Worm (Caenorhabditis elegans) whole organism, L2 larva: Measurements from ENCODE around the gene str-254.
A peak's percentile ranks its signal among the peaks of the same experiment; 100 is the strongest.

Experiments
- ZK546.5 ChIP-seq: sonication (generic microtip); optimal IDR thresholded peaks from 2 replicates; lab custom pipeline; 2017; ENCODE audit warnings: missing biosample characterization, missing genetic modification characterization
- aly-2 ChIP-seq: fragments of 150-350 bp; optimal IDR thresholded peaks from 2 replicates; lab custom pipeline; 2014; ENCODE audit warnings: missing biosample characterization, missing genetic modification characterization
- elt-1 ChIP-seq: fragments of 150-350 bp; optimal IDR thresholded peaks from 2 replicates; lab custom pipeline; 2014; ENCODE audit warnings: missing biosample characterization, missing genetic modification characterization
- fos-1 ChIP-seq: fragments of 150-350 bp; optimal IDR thresholded peaks from 2 replicates; lab custom pipeline; 2014; ENCODE audit warnings: missing biosample characterization, missing genetic modification characterization
- lin-13 ChIP-seq: fragments of 150-350 bp; optimal IDR thresholded peaks from 2 replicates; lab custom pipeline; 2014; ENCODE audit warnings: missing biosample characterization, missing genetic modification reagents, missing genetic modification characterization
- mab-5 ChIP-seq: fragments of 150-350 bp; optimal IDR thresholded peaks from 2 replicates; lab custom pipeline; 2014; ENCODE audit warnings: missing biosample characterization, missing genetic modification characterization
- nhr-11 ChIP-seq: fragments of 150-350 bp; optimal IDR thresholded peaks from 2 replicates; lab custom pipeline; 2014; ENCODE audit warnings: missing biosample characterization, missing genetic modification characterization
- nhr-23 ChIP-seq: fragments of 150-350 bp; optimal IDR thresholded peaks from 2 replicates; lab custom pipeline; 2014; ENCODE audit warnings: missing biosample characterization, missing genetic modification reagents, missing genetic modification characterization
- nhr-237 ChIP-seq: fragments of 150-350 bp; optimal IDR thresholded peaks from 2 replicates; lab custom pipeline; 2014; ENCODE audit warnings: missing biosample characterization, missing genetic modification characterization
- unc-39 ChIP-seq: fragments of 150-350 bp; optimal IDR thresholded peaks from 2 replicates; lab custom pipeline; 2014; ENCODE audit warnings: missing biosample characterization, missing genetic modification characterization
- ztf-11 ChIP-seq: sonication (generic microtip); optimal IDR thresholded peaks from 2 replicates; lab custom pipeline; 2017; ENCODE audit warnings: missing biosample characterization, missing genetic modification characterization

ce11 chrV:16120922-16121321, 32.4 kb downstream of the str-254 start, which contains the start of gene skr-3:
- no peak for TF ChIP-seq mab-5 (tag; lab: Kevin White, UChicago)
- no peak for TF ChIP-seq nhr-237 (tag; lab: Kevin White, UChicago)
- no peak for TF ChIP-seq lin-13 (GFP tag; lab: Kevin White, UChicago)
- TF ChIP-seq elt-1 (tag; lab: Kevin White, UChicago), result no peak
- no peak for TF ChIP-seq nhr-11 (tag; lab: Kevin White, UChicago)
- TF ChIP-seq unc-39 (tag; lab: Kevin White, UChicago), result no peak
- TF ChIP-seq fos-1 (tag; lab: Kevin White, UChicago), result peak; percentile 71
- no peak for TF ChIP-seq aly-2
- TF ChIP-seq nhr-23 (tag; lab: Kevin White, UChicago), result no peak
- TF ChIP-seq ztf-11 (tag; lab: Kevin White, UChicago), result no peak
- TF ChIP-seq ZK546.5 (tag; lab: Kevin White, UChicago), result no peak
